Fruit fly (Drosophila melanogaster) whole organism, pupa: Measurements from ENCODE around the gene CG15461.
A peak's percentile ranks its signal among the peaks of the same experiment; 100 is the strongest.

ENCODE experiments used
- CG10348 ChIP-seq: fragments of 200-800 bp; sonication (Bioruptor generic); IDR thresholded peaks from 2 replicates; pipeline ENCODE4 v1.3.6; 2022; ENCODE audit warnings: missing biosample characterization, missing genetic modification characterization
- CG12605 ChIP-seq: fragments of 200-800 bp; sonication (Bioruptor generic); IDR thresholded peaks from 2 replicates; pipeline ENCODE4 v1.3.6; 2022; ENCODE audit warnings: missing biosample characterization, missing genetic modification characterization
- CG13204 ChIP-seq: fragments of 200-800 bp; sonication (Bioruptor generic); optimal IDR thresholded peaks from 2 replicates; lab custom pipeline; 2018; ENCODE audit warnings: missing biosample characterization, mild to moderate bottlenecking, missing genetic modification characterization, moderate library complexity
- CG14655 ChIP-seq: fragments of 200-800 bp; sonication (Bioruptor generic); optimal IDR thresholded peaks from 3 replicates; lab custom pipeline; 2017; ENCODE audit warnings: mild to moderate bottlenecking, missing biosample characterization, missing genetic modification reagents, missing genetic modification characterization
- CG15710 ChIP-seq: fragments of 200-800 bp; sonication (Bioruptor generic); optimal IDR thresholded peaks from 2 replicates; lab custom pipeline; 2018; ENCODE audit warnings: missing biosample characterization, mild to moderate bottlenecking, missing genetic modification characterization, moderate library complexity
- CG17806 ChIP-seq: fragments of 200-800 bp; sonication (Bioruptor generic); optimal IDR thresholded peaks from 2 replicates; lab custom pipeline; 2018; ENCODE audit warnings: missing biosample characterization, mild to moderate bottlenecking, missing genetic modification characterization, moderate library complexity
- CG32121 ChIP-seq: fragments of 200-800 bp; sonication (Bioruptor generic); IDR thresholded peaks from 2 replicates; pipeline ENCODE4 v1.3.6; 2022; ENCODE audit warnings: missing biosample characterization, missing genetic modification characterization
- CG34367 ChIP-seq: fragments of 200-800 bp; sonication (Bioruptor generic); optimal IDR thresholded peaks from 2 replicates; lab custom pipeline; 2018; ENCODE audit warnings: missing biosample characterization, mild to moderate bottlenecking, missing genetic modification characterization
- CG4496 ChIP-seq: fragments of 200-800 bp; sonication (Bioruptor generic); IDR thresholded peaks from 3 replicates; pipeline ENCODE4 v1.3.6; 2022; ENCODE audit warnings: missing biosample characterization, missing genetic modification characterization
- CG8159 ChIP-seq: fragments of 200-800 bp; sonication (Bioruptor generic); optimal IDR thresholded peaks from 3 replicates; lab custom pipeline; 2018; ENCODE audit warnings: missing biosample characterization, mild to moderate bottlenecking, missing genetic modification characterization, moderate library complexity
- CG8301 ChIP-seq: fragments of 200-800 bp; sonication (Bioruptor generic); optimal IDR thresholded peaks from 2 replicates; lab custom pipeline; 2018; ENCODE audit warnings: missing biosample characterization, mild to moderate bottlenecking, missing genetic modification characterization
- CG9948 ChIP-seq: fragments of 200-800 bp; sonication (Bioruptor generic); optimal IDR thresholded peaks from 2 replicates; lab custom pipeline; 2018; ENCODE audit warnings: missing biosample characterization, mild to moderate bottlenecking, missing genetic modification characterization, moderate library complexity
- D1 ChIP-seq: fragments of 200-800 bp; sonication (Bioruptor generic); optimal IDR thresholded peaks from 2 replicates; lab custom pipeline; 2018; ENCODE audit warnings: missing biosample characterization, mild to moderate bottlenecking, missing genetic modification characterization, moderate library complexity
- EcR ChIP-seq: fragments of 200-800 bp; sonication (Bioruptor generic); optimal IDR thresholded peaks from 3 replicates; lab custom pipeline; 2019; ENCODE audit warnings: missing biosample characterization, missing genetic modification characterization, mild to moderate bottlenecking, moderate library complexity, missing genetic modification reagents
- Ets98B ChIP-seq: fragments of 200-800 bp; sonication (Bioruptor generic); IDR thresholded peaks from 2 replicates; pipeline ENCODE4 v1.3.6; 2022; ENCODE audit warnings: missing biosample characterization, missing genetic modification characterization
- Pif1A ChIP-seq: fragments of 200-800 bp; sonication (Bioruptor generic); optimal IDR thresholded peaks from 3 replicates; lab custom pipeline; 2016; ENCODE audit warnings: missing biosample characterization, missing genetic modification characterization
- Pif1B ChIP-seq: fragments of 200-800 bp; sonication (Bioruptor generic); optimal IDR thresholded peaks from 3 replicates; lab custom pipeline; 2016; ENCODE audit warnings: missing biosample characterization, missing genetic modification characterization
- Snoo ChIP-seq: fragments of 200-800 bp; sonication (Bioruptor generic); optimal IDR thresholded peaks from 3 replicates; lab custom pipeline; 2017; ENCODE audit warnings: missing biosample characterization, mild to moderate bottlenecking, missing genetic modification characterization, inconsistent platforms
- fd96Ca ChIP-seq: fragments of 200-800 bp; sonication (Bioruptor generic); IDR thresholded peaks from 3 replicates; pipeline ENCODE4 v1.3.6; 2022; ENCODE audit warnings: missing biosample characterization, missing genetic modification characterization
- gl ChIP-seq: fragments of 200-800 bp; sonication (Bioruptor generic); optimal IDR thresholded peaks from 2 replicates; lab custom pipeline; 2018; ENCODE audit warnings: missing biosample characterization, mild to moderate bottlenecking, missing genetic modification characterization
- rn ChIP-seq: fragments of 200-800 bp; sonication (Bioruptor generic); IDR thresholded peaks from 2 replicates; pipeline ENCODE4 v1.3.6; 2022; ENCODE audit warnings: missing biosample characterization, missing genetic modification characterization

Gene CG15461

dm6 chrX:20502252-20502651 lies 16.3 kb downstream of the CG15461 start:
- TF ChIP-seq EcR (no peak), CG17806 (tag; lab: Kevin White, UChicago) (no peak), CG32121 (GFP tag; lab: Robert Waterston, UW) (no peak), Pif1B (GFP tag; lab: Kevin White, UChicago) (no peak), CG13204 (GFP tag; lab: Kevin White, UChicago) (peak; percentile 13)

dm6 chrX:20502776-20503503 lies 17.0 kb downstream of the CG15461 start:
- no peak for TF ChIP-seq gl (tag; lab: Kevin White, UChicago)
- TF ChIP-seq CG8159 (tag; lab: Kevin White, UChicago) = peak; percentile 62
- no peak for TF ChIP-seq CG13204 (GFP tag; lab: Kevin White, UChicago)
- no peak for TF ChIP-seq fd96Ca (GFP tag; lab: Robert Waterston, UW)
- no peak for TF ChIP-seq Ets98B (GFP tag; lab: Robert Waterston, UW)
- TF ChIP-seq CG15710 (tag; lab: Kevin White, UChicago) = peak; percentile 59
- no peak for TF ChIP-seq CG32121 (GFP tag; lab: Robert Waterston, UW)
- TF ChIP-seq Pif1B (GFP tag; lab: Kevin White, UChicago) = peak; percentile 47
- TF ChIP-seq CG10348 (GFP tag; lab: Robert Waterston, UW) = no peak
- peak; percentile 57; the same call in 1 of the 3 replicates for TF ChIP-seq CG4496 (GFP tag; lab: Robert Waterston, UW)
- TF ChIP-seq Snoo (tag; lab: Kevin White, UChicago) = peak; percentile 1
- TF ChIP-seq EcR = peak; percentile 2
- peak; percentile 28 for TF ChIP-seq CG17806 (tag; lab: Kevin White, UChicago)
- TF ChIP-seq CG12605 = no peak
- peak; percentile 62 for TF ChIP-seq Pif1A (GFP tag; lab: Kevin White, UChicago)
- TF ChIP-seq D1 (tag; lab: Kevin White, UChicago) = peak; percentile 18
- TF ChIP-seq CG8301 (tag; lab: Kevin White, UChicago) = peak; percentile 46
- TF ChIP-seq rn (GFP tag; lab: Robert Waterston, UW) = no peak
- TF ChIP-seq CG14655 (GFP tag; lab: Kevin White, UChicago) = peak; percentile 62
- TF ChIP-seq CG34367 (tag; lab: Kevin White, UChicago) = peak; percentile 19
- peak; percentile 56 for TF ChIP-seq CG9948 (tag; lab: Kevin White, UChicago)

dm6 chrX:20503504-20503829 lies 17.5 kb downstream of the CG15461 start:
- peak; percentile 4 for TF ChIP-seq CG13204 (GFP tag; lab: Kevin White, UChicago)
- TF ChIP-seq gl (tag; lab: Kevin White, UChicago) = no peak
- peak; percentile 11 for TF ChIP-seq CG14655 (GFP tag; lab: Kevin White, UChicago)
- TF ChIP-seq, all 21 proteins: peak for 2

- TF ChIP-seq Ets98B (GFP tag; lab: Robert Waterston, UW) = no peak
- TF ChIP-seq CG17806 (tag; lab: Kevin White, UChicago) = no peak
- TF ChIP-seq CG34367 (tag; lab: Kevin White, UChicago) = no peak
- TF ChIP-seq CG8159 (tag; lab: Kevin White, UChicago) = no peak
- no peak for TF ChIP-seq CG12605
- TF ChIP-seq CG4496 (GFP tag; lab: Robert Waterston, UW) = no peak
- TF ChIP-seq gl (tag; lab: Kevin White, UChicago) = no peak
- no peak for TF ChIP-seq CG10348 (GFP tag; lab: Robert Waterston, UW)
- no peak for TF ChIP-seq CG14655 (GFP tag; lab: Kevin White, UChicago)
- no peak for TF ChIP-seq D1 (tag; lab: Kevin White, UChicago)
- TF ChIP-seq CG9948 (tag; lab: Kevin White, UChicago) = no peak
- no peak for TF ChIP-seq Pif1A (GFP tag; lab: Kevin White, UChicago)
- no peak for TF ChIP-seq CG13204 (GFP tag; lab: Kevin White, UChicago)
Observed at dm6 chrX:20505897-20506296, 19.9 kb downstream of the CG15461 start.

- peak; percentile 28 for TF ChIP-seq Snoo (tag; lab: Kevin White, UChicago)
- TF ChIP-seq CG8301 (tag; lab: Kevin White, UChicago) = peak; percentile 13
- peak; percentile 33 for TF ChIP-seq CG15710 (tag; lab: Kevin White, UChicago)
- TF ChIP-seq CG13204 (GFP tag; lab: Kevin White, UChicago) = no peak
- TF ChIP-seq D1 (tag; lab: Kevin White, UChicago) = no peak
- no peak for TF ChIP-seq CG12605
- TF ChIP-seq CG32121 (GFP tag; lab: Robert Waterston, UW) = no peak
- peak; percentile 63; the same call in 2 of the 3 replicates for TF ChIP-seq CG4496 (GFP tag; lab: Robert Waterston, UW)
- TF ChIP-seq CG34367 (tag; lab: Kevin White, UChicago) = no peak
- peak; percentile 60 for TF ChIP-seq Pif1A (GFP tag; lab: Kevin White, UChicago)
- TF ChIP-seq gl (tag; lab: Kevin White, UChicago) = no peak
- TF ChIP-seq rn (GFP tag; lab: Robert Waterston, UW) = no peak
- TF ChIP-seq CG8159 (tag; lab: Kevin White, UChicago) = peak; percentile 41
- TF ChIP-seq CG10348 (GFP tag; lab: Robert Waterston, UW) = no peak
- peak; percentile 17 for TF ChIP-seq Pif1B (GFP tag; lab: Kevin White, UChicago)
- TF ChIP-seq CG9948 (tag; lab: Kevin White, UChicago) = peak; percentile 30
- TF ChIP-seq CG14655 (GFP tag; lab: Kevin White, UChicago) = peak; percentile 54
- TF ChIP-seq EcR = no peak
- TF ChIP-seq Ets98B (GFP tag; lab: Robert Waterston, UW) = peak; percentile 38
- TF ChIP-seq fd96Ca (GFP tag; lab: Robert Waterston, UW) = 0 out of 3 replicates have a peak, but pooled peaks have one; percentile 26
- peak; percentile 17 for TF ChIP-seq CG17806 (tag; lab: Kevin White, UChicago)
Observed at dm6 chrX:20507785-20508184, 21.8 kb downstream of the CG15461 start.
